Worm (Caenorhabditis elegans) whole organism, young adult: ENCODE results near the gene srsx-6.

ENCODE experiments used
- F33H1.4 ChIP-seq: fragments of 200-800 bp; sonication (Bioruptor generic); IDR thresholded peaks from 2 replicates; pipeline ENCODE4 v1.3.6; 2022; ENCODE audit warnings: missing genetic modification reagents, missing genetic modification characterization, missing compliant biosample characterization
- F37B4.10 ChIP-seq: fragments of 200-800 bp; sonication (Bioruptor generic); IDR thresholded peaks from 2 replicates; pipeline ENCODE4 v1.3.6; 2022; ENCODE audit warnings: missing genetic modification characterization, missing compliant biosample characterization
- F55B11.4 ChIP-seq: sonication (generic microtip); optimal IDR thresholded peaks from 2 replicates; lab custom pipeline; 2016; ENCODE audit warnings: missing compliant biosample characterization, missing genetic modification characterization, borderline replicate concordance; ENCODE audit not compliant: insufficient read depth
- F57C9.4 ChIP-seq: sonication (generic microtip); optimal IDR thresholded peaks from 2 replicates; lab custom pipeline; 2017; ENCODE audit warnings: mild to moderate bottlenecking, missing genetic modification characterization, missing compliant biosample characterization
- T07F8.4 ChIP-seq: sonication (generic microtip); optimal IDR thresholded peaks from 2 replicates; lab custom pipeline; 2016; ENCODE audit warnings: mild to moderate bottlenecking, missing genetic modification characterization, moderate library complexity, missing compliant biosample characterization
- Y56A3A.18 ChIP-seq: fragments of 200-800 bp; sonication (Bioruptor generic); IDR thresholded peaks from 2 replicates; pipeline ENCODE4 v1.3.6; 2022; ENCODE audit warnings: missing genetic modification reagents, missing genetic modification characterization, missing compliant biosample characterization
- ceh-27 ChIP-seq: fragments of 200-800 bp; sonication (Bioruptor generic); optimal IDR thresholded peaks from 2 replicates; lab custom pipeline; 2018; ENCODE audit warnings: mild to moderate bottlenecking, missing genetic modification characterization, moderate library complexity, missing compliant biosample characterization
- ceh-79 ChIP-seq: sonication (generic microtip); optimal IDR thresholded peaks from 2 replicates; lab custom pipeline; 2017; ENCODE audit warnings: mild to moderate bottlenecking, missing genetic modification characterization, missing compliant biosample characterization
- efl-1 ChIP-seq: fragments of 150-350 bp; optimal IDR thresholded peaks from 2 replicates; lab custom pipeline; 2014; ENCODE audit warnings: missing biosample characterization, missing genetic modification reagents, missing genetic modification characterization
- ekl-4 ChIP-seq: fragments of 200-800 bp; sonication (Bioruptor generic); IDR thresholded peaks from 2 replicates; pipeline ENCODE4 v1.3.6; 2022; ENCODE audit warnings: missing genetic modification reagents, missing genetic modification characterization, missing compliant biosample characterization
- hrde-1 ChIP-seq: sonication (generic microtip); optimal IDR thresholded peaks from 2 replicates; lab custom pipeline; 2016; ENCODE audit warnings: missing genetic modification characterization, mild to moderate bottlenecking, missing compliant biosample characterization, moderate library complexity, missing genotype, missing genetic modification reagents, borderline replicate concordance
- madf-10 ChIP-seq: sonication (generic microtip); optimal IDR thresholded peaks from 2 replicates; lab custom pipeline; 2016; ENCODE audit warnings: mild to moderate bottlenecking, missing genetic modification characterization, missing compliant biosample characterization
- mes-4 ChIP-seq: sonication (generic microtip); optimal IDR thresholded peaks from 2 replicates; lab custom pipeline; 2016; ENCODE audit warnings: missing genotype, missing genetic modification characterization, missing compliant biosample characterization

The srsx-6 gene

ce11 chrV:7971376-7971775, 44.5 kb downstream of the srsx-6 start:
- TF ChIP-seq ceh-79 (tag; lab: Kevin White, UChicago) (no peak), F55B11.4 (tag; lab: Kevin White, UChicago) (no peak), ceh-27 (no peak), F57C9.4 (tag; lab: Kevin White, UChicago) (no peak), T07F8.4 (tag; lab: Kevin White, UChicago) (no peak), mes-4 (tag; lab: Kevin White, UChicago) (no peak), madf-10 (tag; lab: Kevin White, UChicago) (no peak), F33H1.4 (no peak), hrde-1 (tag; lab: Kevin White, UChicago) (no peak), F37B4.10 (GFP tag; lab: Robert Waterston, UW) (no peak), Y56A3A.18 (no peak), efl-1 (GFP tag; lab: Kevin White, UChicago) (no peak), ekl-4 (GFP tag; lab: Robert Waterston, UW) (no peak)
